Worm (Caenorhabditis elegans): Measurements from ENCODE around the gene try-10.

DNA sequence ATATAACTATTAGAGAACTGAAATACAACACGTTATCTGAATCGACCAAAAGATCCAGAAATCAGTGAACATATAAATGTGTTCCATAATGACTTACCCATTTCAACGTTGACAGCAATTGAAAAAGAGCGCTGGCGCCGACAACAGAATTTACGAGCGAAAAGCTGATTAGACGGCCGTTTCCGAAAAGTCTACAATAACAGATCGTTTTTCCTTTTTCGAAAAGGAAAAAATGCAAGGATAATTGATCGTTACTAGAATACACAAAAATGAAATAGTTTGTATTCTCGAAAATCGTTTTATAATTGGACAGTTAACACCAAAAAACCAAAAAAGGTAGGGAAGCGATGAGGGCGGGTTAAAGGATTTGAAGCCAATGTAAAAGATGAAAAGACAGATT lies 40.6 kb upstream of the try-10 start, which contains the start of gene srr-1:
- TF ChIP-seq nhr-12 (tag; optimal IDR thresholded peaks at IDR 0.05): no peak
- no peak for TF ChIP-seq lin-11 (tag; optimal IDR thresholded peaks at IDR 0.05)
- TF ChIP-seq ztf-4 (tag; optimal IDR thresholded peaks at IDR 0.05): no peak
- no peak for TF ChIP-seq zag-1 (tag; optimal IDR thresholded peaks at IDR 0.05)
- TF ChIP-seq elt-3 (tag; optimal IDR thresholded peaks at IDR 0.05): no peak
- TF ChIP-seq nhr-77 (tag; optimal IDR thresholded peaks at IDR 0.05): no peak
- no peak for TF ChIP-seq mdl-1 (tag; optimal IDR thresholded peaks at IDR 0.05)
